Worm (Caenorhabditis elegans) whole organism, midembryonic: Measurements from ENCODE around the gene K08D8.6.

Source experiments
- T22C8.4 ChIP-seq: fragments of 200-800 bp; sonication (Bioruptor generic); IDR thresholded peaks from 2 replicates; pipeline ENCODE4 v1.3.6; 2022; ENCODE audit warnings: missing genetic modification characterization, missing compliant biosample characterization
- cog-1 ChIP-seq: sonication (generic microtip); optimal IDR thresholded peaks from 2 replicates; lab custom pipeline; 2016; ENCODE audit warnings: missing genetic modification characterization, missing compliant biosample characterization
- flt-1 ChIP-seq: fragments of 200-800 bp; sonication (Bioruptor generic); IDR thresholded peaks from 2 replicates; pipeline ENCODE4 v1.3.6; 2022; ENCODE audit warnings: missing genetic modification characterization, missing compliant biosample characterization
- med-1 ChIP-seq: sonication (generic microtip); optimal IDR thresholded peaks from 2 replicates; lab custom pipeline; 2017; ENCODE audit warnings: missing genetic modification characterization, mild to moderate bottlenecking, missing compliant biosample characterization, antibody characterized with exemption, missing genetic modification reagents; ENCODE audit not compliant: insufficient read depth
- ref-1 ChIP-seq: fragments of 200-800 bp; sonication (Bioruptor generic); conservative IDR thresholded peaks from 2 replicates; pipeline ENCODE4 v1.3.6; 2022; ENCODE audit warnings: missing genetic modification reagents, missing genetic modification characterization, missing compliant biosample characterization
- tab-1 ChIP-seq: fragments of 200-800 bp; sonication (Bioruptor generic); IDR thresholded peaks from 2 replicates; pipeline ENCODE4 v1.3.6; 2022; ENCODE audit warnings: missing genetic modification characterization, missing compliant biosample characterization
- ztf-23 ChIP-seq: fragments of 200-800 bp; sonication (Bioruptor generic); IDR thresholded peaks from 2 replicates; pipeline ENCODE4 v1.3.6; 2022; ENCODE audit warnings: missing genetic modification reagents, missing genetic modification characterization, missing compliant biosample characterization

- TF ChIP-seq T22C8.4 (GFP tag; lab: Robert Waterston, UW), result no peak
- TF ChIP-seq cog-1 (tag; lab: Kevin White, UChicago), result no peak
- no peak for TF ChIP-seq tab-1 (GFP tag; lab: Robert Waterston, UW)
- TF ChIP-seq ref-1, result no peak
- no peak for TF ChIP-seq med-1 (GFP tag; lab: Kevin White, UChicago)
- no peak for TF ChIP-seq flt-1 (GFP tag; lab: Robert Waterston, UW)
- TF ChIP-seq ztf-23 (GFP tag; lab: Robert Waterston, UW), result no peak
Observed at ce11 chrIV:12876558-12876957, 13.8 kb downstream of the K08D8.6 start.
